Worm (Caenorhabditis elegans) whole organism, L4 larva: Measurements from ENCODE around the gene nlp-5.
A peak's percentile ranks its signal among the peaks of the same experiment; 100 is the strongest.

Experiments used
- F26F4.8 ChIP-seq: fragments of 200-800 bp; sonication (Bioruptor generic); conservative IDR thresholded peaks from 2 replicates; pipeline ENCODE4 v1.3.6; 2022; ENCODE audit warnings: missing genetic modification characterization, missing compliant biosample characterization
- F44E2.7 ChIP-seq: fragments of 200-800 bp; sonication (Bioruptor generic); IDR thresholded peaks from 2 replicates; pipeline ENCODE4 v2.1.2; 2022; ENCODE audit warnings: missing genetic modification characterization, missing compliant biosample characterization
- ZK546.5 ChIP-seq, 2 experiments: sonication (generic microtip); optimal IDR thresholded peaks; 2 replicates each; lab custom pipeline; 2017; ENCODE audit warnings: missing biosample characterization in 2 of 2, missing genetic modification characterization in 2 of 2
- daf-16 ChIP-seq, 3 experiments: sonication (generic microtip); optimal IDR thresholded peaks; 2 replicates each; lab custom pipeline; 2016 to 2017; ENCODE audit warnings: missing genetic modification characterization in 3 of 3, missing genetic modification reagents in 3 of 3, mild to moderate bottlenecking in 2 of 3, missing compliant biosample characterization in 2 of 3, missing biosample characterization in 1 of 3, moderate library complexity in 1 of 3
- dmd-6 ChIP-seq: fragments of 200-800 bp; sonication (Bioruptor generic); IDR thresholded peaks from 2 replicates; pipeline ENCODE4 v1.3.6; 2022; ENCODE audit warnings: missing genetic modification reagents, missing genetic modification characterization, missing compliant biosample characterization
- mxl-2 ChIP-seq: fragments of 200-800 bp; sonication (Bioruptor generic); conservative IDR thresholded peaks from 2 replicates; pipeline ENCODE4 v1.3.6; 2022; ENCODE audit warnings: missing genetic modification reagents, missing genetic modification characterization, missing compliant biosample characterization
- nhr-11 ChIP-seq: fragments of 150-350 bp; optimal IDR thresholded peaks from 2 replicates; lab custom pipeline; 2014; ENCODE audit warnings: missing biosample characterization, missing genetic modification characterization
- nhr-237 ChIP-seq: sonication (generic microtip); optimal IDR thresholded peaks from 2 replicates; lab custom pipeline; 2017; ENCODE audit warnings: missing biosample characterization, missing genetic modification characterization
- nhr-77 ChIP-seq: fragments of 150-350 bp; optimal IDR thresholded peaks from 2 replicates; lab custom pipeline; 2014; ENCODE audit warnings: missing biosample characterization, missing genetic modification characterization
- set-16 ChIP-seq: fragments of 200-800 bp; sonication (Bioruptor generic); IDR thresholded peaks from 2 replicates; pipeline ENCODE4 v1.3.6; 2022; ENCODE audit warnings: missing genetic modification reagents, missing genetic modification characterization, missing compliant biosample characterization
- spr-1 ChIP-seq: sonication (generic microtip); optimal IDR thresholded peaks from 2 replicates; lab custom pipeline; 2016; ENCODE audit warnings: mild to moderate bottlenecking, missing genetic modification characterization, missing compliant biosample characterization
- unc-39 ChIP-seq: sonication (generic microtip); optimal IDR thresholded peaks from 2 replicates; lab custom pipeline; 2017; ENCODE audit warnings: missing biosample characterization, missing genetic modification characterization
- unc-62 ChIP-seq, 3 experiments: fragments of 150-350 bp in 1 of 3; sonication (generic microtip); optimal IDR thresholded peaks in 2 of 3; peaks in 1 of 3; 1 replicate in 1 of 3; 2 replicates in 2 of 3; lab custom pipeline; 2014 to 2017; ENCODE audit warnings: missing biosample characterization in 3 of 3, missing genetic modification characterization in 3 of 3, missing genetic modification reagents in 3 of 3, missing genotype in 1 of 3

DNA sequence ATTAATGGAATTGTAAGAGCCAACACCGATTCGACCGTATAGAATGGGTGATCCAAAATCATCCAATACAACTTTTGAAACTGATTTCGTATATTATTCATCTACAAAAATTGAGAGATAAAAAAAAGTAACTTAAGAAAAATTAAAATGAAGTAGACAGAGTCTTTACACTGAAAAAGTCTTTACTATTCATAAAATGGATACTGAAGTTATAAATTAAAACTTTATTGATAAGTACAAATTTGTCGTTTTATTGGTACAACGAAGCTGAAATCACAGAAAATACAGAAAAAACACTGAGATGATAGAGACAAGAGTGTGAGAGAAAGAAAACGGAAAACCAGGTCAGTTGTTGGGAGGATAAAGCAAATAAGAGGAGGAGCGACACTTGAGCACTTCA lies 23.9 kb upstream of the nlp-5 start, which contains the start of gene M110.10:
- no peak for TF ChIP-seq nhr-77 (tag; lab: Kevin White, UChicago)
- peak in 1 of 2 experiments; percentile 71 for TF ChIP-seq unc-62 (GFP tag; optimal IDR thresholded peaks at IDR 0.05 in 1 of 2; lab: Kevin White, UChicago)
- TF ChIP-seq unc-62 (tag; optimal IDR thresholded peaks at IDR 0.05; lab: Kevin White, UChicago) = no peak
- no peak for TF ChIP-seq F44E2.7 (GFP tag; lab: Robert Waterston, UW)
- no peak for TF ChIP-seq spr-1
- no peak for TF ChIP-seq mxl-2 (GFP tag; lab: Robert Waterston, UW)
- TF ChIP-seq nhr-237 = no peak
- TF ChIP-seq nhr-11 (tag; lab: Kevin White, UChicago) = no peak
- TF ChIP-seq unc-39 = no peak
- no peak for TF ChIP-seq daf-16 (GFP tag; optimal IDR thresholded peaks at IDR 0.05; lab: Kevin White, UChicago)
- TF ChIP-seq daf-16 (tag; optimal IDR thresholded peaks at IDR 0.05; lab: Kevin White, UChicago) = no peak
- no peak for TF ChIP-seq F26F4.8 (GFP tag; lab: Robert Waterston, UW)
- TF ChIP-seq dmd-6 (GFP tag; lab: Robert Waterston, UW) = no peak
- TF ChIP-seq ZK546.5 (tag; optimal IDR thresholded peaks at IDR 0.05; lab: Kevin White, UChicago) = no peak
- TF ChIP-seq set-16 = no peak
